Worm (Caenorhabditis elegans) whole organism, L4/young adult: ENCODE results near the gene lmbr-1.

Experiments
- W03F9.2 ChIP-seq: fragments of 150-350 bp; optimal IDR thresholded peaks from 2 replicates; lab custom pipeline; 2014; ENCODE audit warnings: missing biosample characterization, missing genetic modification characterization
- dao-5 ChIP-seq: sonication (generic microtip); optimal IDR thresholded peaks from 2 replicates; lab custom pipeline; 2016; ENCODE audit warnings: missing genotype, missing genetic modification characterization, moderate library complexity, missing compliant biosample characterization
- him-1 ChIP-seq: sonication (generic microtip); optimal IDR thresholded peaks from 2 replicates; lab custom pipeline; 2016; ENCODE audit warnings: missing genotype, missing genetic modification reagents, missing genetic modification characterization, missing compliant biosample characterization

Gene lmbr-1

ce11 chrIII:8398411-8398810 is 26.4 kb downstream of the lmbr-1 start, which contains the start of gene ZK353.2:
ZK353.2 (plus strand) TSS chrIII:8398711.
- no peak for TF ChIP-seq him-1 (tag; lab: Kevin White, UChicago)
- no peak for TF ChIP-seq dao-5 (tag; lab: Kevin White, UChicago)
- no peak for TF ChIP-seq W03F9.2

- no peak for TF ChIP-seq dao-5 (tag; lab: Kevin White, UChicago)
- no peak for TF ChIP-seq him-1 (tag; lab: Kevin White, UChicago)
- no peak for TF ChIP-seq W03F9.2
Measured at ce11 chrIII:8400478-8400877, 28.4 kb downstream of the lmbr-1 start.

- TF ChIP-seq W03F9.2: no peak
- no peak for TF ChIP-seq him-1 (tag; lab: Kevin White, UChicago)
- no peak for TF ChIP-seq dao-5 (tag; lab: Kevin White, UChicago)
Measured at ce11 chrIII:8401887-8402286, 29.8 kb downstream of the lmbr-1 start, which contains the start of gene lap-1. lap-1 (minus strand) TSS chrIII:8401928.

ce11 chrIII:8402633-8403032 is 30.6 kb downstream of the lmbr-1 start:
- TF ChIP-seq him-1 (tag; lab: Kevin White, UChicago) (no peak), dao-5 (tag; lab: Kevin White, UChicago) (no peak), W03F9.2 (no peak)

- TF ChIP-seq him-1 (tag; lab: Kevin White, UChicago): no peak
- TF ChIP-seq W03F9.2: no peak
- TF ChIP-seq dao-5 (tag; lab: Kevin White, UChicago): no peak
Measured at ce11 chrIII:8403507-8403906, 31.5 kb downstream of the lmbr-1 start, which contains the start of gene cutc-1. cutc-1 (minus strand) TSS chrIII:8403607.

- no peak for TF ChIP-seq him-1 (tag; lab: Kevin White, UChicago)
- peak; percentile 15 for TF ChIP-seq W03F9.2
- no peak for TF ChIP-seq dao-5 (tag; lab: Kevin White, UChicago)
Measured at ce11 chrIII:8405449-8405962, 33.5 kb downstream of the lmbr-1 start, which contains the start of the genes ubxn-4 and cyy-1. ubxn-4 (minus strand) TSS chrIII:8405562. cyy-1 (plus strand) TSS chrIII:8405874.

- TF ChIP-seq dao-5 (tag; lab: Kevin White, UChicago) (no peak), him-1 (tag; lab: Kevin White, UChicago) (no peak), W03F9.2 (no peak)
Measured at ce11 chrIII:8409166-8409565, 37.1 kb downstream of the lmbr-1 start, which contains the start of gene ZK353.9. ZK353.9 (plus strand) TSS chrIII:8409496.

ce11 chrIII:8410747-8411146 is 38.7 kb downstream of the lmbr-1 start:
- no peak for TF ChIP-seq dao-5 (tag; lab: Kevin White, UChicago)
- no peak for TF ChIP-seq W03F9.2
- TF ChIP-seq him-1 (tag; lab: Kevin White, UChicago): no peak

- no peak for TF ChIP-seq W03F9.2
- TF ChIP-seq him-1 (tag; lab: Kevin White, UChicago): no peak
- no peak for TF ChIP-seq dao-5 (tag; lab: Kevin White, UChicago)
Measured at ce11 chrIII:8411976-8412375, 39.9 kb downstream of the lmbr-1 start.

ce11 chrIII:8413501-8413900 is 41.4 kb downstream of the lmbr-1 start:
- TF ChIP-seq him-1 (tag; lab: Kevin White, UChicago) (no peak), W03F9.2 (no peak), dao-5 (tag; lab: Kevin White, UChicago) (no peak)

- TF ChIP-seq him-1 (tag; lab: Kevin White, UChicago) (no peak), dao-5 (tag; lab: Kevin White, UChicago) (no peak), W03F9.2 (no peak)
Measured at ce11 chrIII:8416871-8417191, 44.8 kb downstream of the lmbr-1 start.

ce11 chrIII:8417192-8417967 is 45.3 kb downstream of the lmbr-1 start:
- peak; percentile 95 for TF ChIP-seq him-1 (tag; lab: Kevin White, UChicago)
- peak; percentile 78 for TF ChIP-seq W03F9.2
- TF ChIP-seq dao-5 (tag; lab: Kevin White, UChicago): peak; percentile 29

ce11 chrIII:8417968-8418267 is 45.9 kb downstream of the lmbr-1 start, which contains the start of gene sor-1:
sor-1 (plus strand) TSS chrIII:8418168.
- TF ChIP-seq W03F9.2 (no peak), him-1 (tag; lab: Kevin White, UChicago) (no peak), dao-5 (tag; lab: Kevin White, UChicago) (no peak)
